Fruit fly (Drosophila melanogaster): Measurements from ENCODE around the gene koko.

Gene koko

dm6 chr3R:18412279-18413214 lies 9.7 kb downstream of the koko start, which contains the start of gene CG31122 (continued):
- TF ChIP-seq p53 (GFP tag; optimal IDR thresholded peaks at IDR 0.05), result peak; percentile 44
- TF ChIP-seq BEAF-32 (GFP tag; optimal IDR thresholded peaks at IDR 0.05), result peak; percentile 97
- no peak for TF ChIP-seq PHDP (tag; optimal IDR thresholded peaks at IDR 0.05)
- no peak for TF ChIP-seq salm (tag; optimal IDR thresholded peaks at IDR 0.05)
- TF ChIP-seq esg (GFP tag; conservative IDR thresholded peaks at IDR 0.05), result no peak; the same call in 1 of the 2 replicates
- peak; percentile 89 for TF ChIP-seq CG6791 (GFP tag; IDR thresholded peaks at IDR 0.05; ENCODE audit: partially characterized antibody)
- TF ChIP-seq ewg (GFP tag; optimal IDR thresholded peaks at IDR 0.05), result peak; percentile 40
- TF ChIP-seq CG4328 (GFP tag; optimal IDR thresholded peaks at IDR 0.05), result no peak
- TF ChIP-seq CoRest (tag; optimal IDR thresholded peaks at IDR 0.05), result peak; percentile 56
- TF ChIP-seq mld (GFP tag; IDR thresholded peaks at IDR 0.05; ENCODE audit: partially characterized antibody), result peak; percentile 74
- peak; percentile 23 for TF ChIP-seq CG15696 (tag; optimal IDR thresholded peaks at IDR 0.05)
- TF ChIP-seq HLH54F (GFP tag; optimal IDR thresholded peaks at IDR 0.05), result peak; percentile 70
- peak; percentile 8 for TF ChIP-seq Meics (GFP tag; optimal IDR thresholded peaks at IDR 0.05)
- no peak for TF ChIP-seq CG4360 (GFP tag; IDR thresholded peaks at IDR 0.05)
- TF ChIP-seq Ssrp (tag; optimal IDR thresholded peaks at IDR 0.05), result no peak
- peak; percentile 49; the same call in 2 of the 3 replicates for TF ChIP-seq CG11560 (tag; IDR thresholded peaks at IDR 0.05)
- TF ChIP-seq CG4617 (GFP tag; optimal IDR thresholded peaks at IDR 0.05; ENCODE audit: borderline replicate concordance), result peak; percentile 36
- TF ChIP-seq ERR (GFP tag; optimal IDR thresholded peaks at IDR 0.05), result peak; percentile 14
- peak; percentile 28 for TF ChIP-seq CG11398 (GFP tag; optimal IDR thresholded peaks at IDR 0.05)
- TF ChIP-seq Rfx (GFP tag; IDR thresholded peaks at IDR 0.05), result peak; percentile 57
- peak; percentile 5 for TF ChIP-seq cwo (GFP tag; optimal IDR thresholded peaks at IDR 0.05)
- peak; percentile 66 for TF ChIP-seq Blimp-1 (GFP tag; optimal IDR thresholded peaks at IDR 0.05)
- TF ChIP-seq CG11504 (tag; optimal IDR thresholded peaks at IDR 0.05), result peak; percentile 63
- TF ChIP-seq CG11695 (GFP tag; IDR thresholded peaks at IDR 0.05), result peak; percentile 55; the same call in 1 of the 3 replicates
- TF ChIP-seq unc-4 (GFP tag; IDR thresholded peaks at IDR 0.05; ENCODE audit: partially characterized antibody), result peak; percentile 95
- TF ChIP-seq CG8944 (GFP tag; optimal IDR thresholded peaks at IDR 0.05), result peak; percentile 45
- TF ChIP-seq gem (tag; optimal IDR thresholded peaks at IDR 0.05), result peak; percentile 60
- peak in 1 of 2 experiments; percentile 28 for TF ChIP-seq bsh (GFP tag; optimal IDR thresholded peaks at IDR 0.05)
- TF ChIP-seq Lpt (GFP tag; optimal IDR thresholded peaks at IDR 0.05), result peak; percentile 39
- no peak for TF ChIP-seq sim (GFP tag; IDR thresholded peaks at IDR 0.05)
- no peak for TF ChIP-seq gcm (GFP tag; optimal IDR thresholded peaks at IDR 0.05)
- TF ChIP-seq Nf-YC (tag; optimal IDR thresholded peaks at IDR 0.05), result no peak
- TF ChIP-seq CG8765 (GFP tag; IDR thresholded peaks at IDR 0.05), result 0 out of 2 replicates have a peak, but pooled peaks have one; percentile 19
- TF ChIP-seq Dp (GFP tag; optimal IDR thresholded peaks at IDR 0.05), result peak; percentile 88
- peak; percentile 91 for TF ChIP-seq CG15479 (GFP tag; optimal IDR thresholded peaks at IDR 0.05)
- peak; percentile 33 for TF ChIP-seq shn (GFP tag; optimal IDR thresholded peaks at IDR 0.05)
- TF ChIP-seq dimm (GFP tag; IDR thresholded peaks at IDR 0.05), result no peak
- peak; percentile 18 for TF ChIP-seq CG1233 (GFP tag; optimal IDR thresholded peaks at IDR 0.05)
- TF ChIP-seq CG1832 (GFP tag; optimal IDR thresholded peaks at IDR 0.05), result no peak
- TF ChIP-seq exex (tag; optimal IDR thresholded peaks at IDR 0.05), result peak; percentile 20
- TF ChIP-seq sc (optimal IDR thresholded peaks at IDR 0.05), result no peak
- TF ChIP-seq sc (GFP tag; optimal IDR thresholded peaks at IDR 0.05), result no peak
- no peak for TF ChIP-seq slou (GFP tag; optimal IDR thresholded peaks at IDR 0.05)
- TF ChIP-seq CG13287 (GFP tag; IDR thresholded peaks at IDR 0.05; ENCODE audit: partially characterized antibody), result peak; percentile 98
- TF ChIP-seq Dll (GFP tag; IDR thresholded peaks at IDR 0.05; ENCODE audit: partially characterized antibody), result peak; percentile 99
- TF ChIP-seq Hr51 (GFP tag; optimal IDR thresholded peaks at IDR 0.05), result peak in 1 of 2 experiments; percentile 62
- TF ChIP-seq bab2 (GFP tag; optimal IDR thresholded peaks at IDR 0.05), result peak; percentile 44
